Worm (Caenorhabditis elegans) whole organism, L4/young adult: Measurements from ENCODE around the gene B0222.11.

Source experiments
- W03F9.2 ChIP-seq: fragments of 150-350 bp; optimal IDR thresholded peaks from 2 replicates; lab custom pipeline; 2014; ENCODE audit warnings: missing biosample characterization, missing genetic modification characterization
- dao-5 ChIP-seq: sonication (generic microtip); optimal IDR thresholded peaks from 2 replicates; lab custom pipeline; 2016; ENCODE audit warnings: missing genotype, missing genetic modification characterization, moderate library complexity, missing compliant biosample characterization
- him-1 ChIP-seq: sonication (generic microtip); optimal IDR thresholded peaks from 2 replicates; lab custom pipeline; 2016; ENCODE audit warnings: missing genotype, missing genetic modification reagents, missing genetic modification characterization, missing compliant biosample characterization

Gene B0222.11

DNA sequence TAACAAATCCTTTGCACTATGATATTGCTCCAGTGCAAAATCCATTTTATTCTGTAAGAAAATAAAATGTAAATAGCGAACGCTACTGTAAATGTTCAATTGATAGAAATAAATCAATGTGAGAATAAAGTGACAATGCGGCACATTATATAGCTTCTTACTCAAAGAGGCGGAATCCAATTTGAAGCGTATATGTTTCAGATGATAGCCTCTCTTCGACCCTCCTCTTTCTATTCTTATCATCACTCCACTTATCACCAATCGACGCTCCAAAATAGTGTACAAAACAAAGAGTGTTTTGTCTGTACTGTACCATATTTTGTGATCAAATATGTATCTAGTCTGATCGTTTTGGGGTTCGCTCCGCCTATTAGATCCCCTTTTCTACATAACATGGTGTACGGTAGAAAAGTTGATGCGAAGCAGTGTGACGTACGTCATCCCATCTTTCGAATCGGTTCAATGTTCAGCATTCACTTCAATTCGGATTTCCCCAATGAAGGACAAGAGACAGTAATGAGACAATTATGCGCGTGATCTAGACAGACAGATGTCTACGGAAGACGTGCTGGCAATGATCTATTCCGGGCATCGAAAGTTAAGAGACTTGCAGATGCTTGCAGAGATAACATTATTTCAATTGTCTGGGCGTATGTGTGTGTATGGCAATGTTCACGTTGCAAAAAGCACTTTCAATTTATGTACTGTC, 21.0 kb downstream of the B0222.11 start, which contains the start of gene spl-2:
spl-2 (minus strand) TSS at position 51 of the 709 bp plus-strand sequence.
- TF ChIP-seq dao-5 = no peak
- no peak for TF ChIP-seq W03F9.2 (tag; lab: Kevin White, UChicago)
- no peak for TF ChIP-seq him-1 (tag; lab: Kevin White, UChicago)

ce11 chrV:9146196-9146595, 21.8 kb downstream of the B0222.11 start:
- no peak for TF ChIP-seq him-1 (tag; lab: Kevin White, UChicago)
- no peak for TF ChIP-seq dao-5
- TF ChIP-seq W03F9.2 (tag; lab: Kevin White, UChicago) = no peak

DNA sequence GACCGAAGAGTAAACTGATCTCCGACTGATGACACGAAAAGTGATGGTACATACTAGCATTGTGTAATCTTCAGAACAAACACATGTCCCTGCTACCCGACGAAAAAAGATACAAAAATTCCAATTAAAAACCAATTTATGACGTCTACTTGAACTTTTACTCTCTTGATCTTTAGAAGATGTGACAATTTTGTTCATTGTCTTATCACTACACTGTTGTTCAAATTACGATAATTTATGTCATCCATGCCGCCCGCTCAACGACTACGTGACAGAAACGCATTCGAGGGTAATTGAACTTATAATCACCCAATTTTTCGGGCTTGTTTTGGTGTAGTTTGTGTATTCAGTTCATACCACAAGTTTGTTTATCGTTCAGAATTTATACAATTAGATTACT, 24.1 kb downstream of the B0222.11 start:
- TF ChIP-seq him-1 (tag; lab: Kevin White, UChicago) = no peak

- TF ChIP-seq W03F9.2 (tag; lab: Kevin White, UChicago) (no peak), him-1 (tag; lab: Kevin White, UChicago) (no peak), dao-5 (no peak)
Measured at ce11 chrV:9141297-9141696, 26.7 kb downstream of the B0222.11 start, which contains the start of gene pitr-3. TSS of gene pitr-3 (minus strand) at chrV:9141397.

ce11 chrV:9137618-9138017, 30.4 kb downstream of the B0222.11 start, which contains the start of gene pitr-2:
TSS of gene pitr-2 (minus strand) at chrV:9137718.
- TF ChIP-seq him-1 (tag; lab: Kevin White, UChicago) (no peak), dao-5 (no peak), W03F9.2 (tag; lab: Kevin White, UChicago) (no peak)

DNA sequence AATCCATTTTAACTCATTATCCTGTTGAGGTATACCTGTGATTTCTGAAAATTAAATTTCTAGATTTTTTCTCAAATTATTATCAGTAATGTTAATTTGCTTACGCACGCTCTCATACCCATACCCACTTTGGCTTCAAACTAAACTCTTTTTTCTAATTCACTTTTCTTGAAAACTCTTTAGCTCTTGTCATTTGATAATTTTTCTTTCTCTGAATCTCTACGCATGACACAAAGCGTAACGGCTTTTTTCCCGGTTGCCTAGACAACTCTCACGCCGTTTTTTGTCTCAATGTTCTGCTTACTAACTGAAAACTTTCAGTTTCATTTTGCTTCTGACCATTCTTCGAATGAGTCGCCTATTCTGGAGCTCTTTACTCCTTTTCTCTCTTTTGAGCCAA, 34.0 kb downstream of the B0222.11 start, which contains the start of gene B0222.1:
B0222.1 (plus strand) TSS at position 306 of the 400 bp plus-strand sequence.
- TF ChIP-seq him-1 (tag; lab: Kevin White, UChicago) = no peak
- no peak for TF ChIP-seq W03F9.2 (tag; lab: Kevin White, UChicago)
- TF ChIP-seq dao-5 = no peak

- no peak for TF ChIP-seq dao-5
- TF ChIP-seq W03F9.2 (tag; lab: Kevin White, UChicago) = no peak
- TF ChIP-seq him-1 (tag; lab: Kevin White, UChicago) = no peak
Measured at ce11 chrV:9132043-9132442, 35.9 kb downstream of the B0222.11 start, which contains the start of gene F21C10.1. TSS of gene F21C10.1 (plus strand) at chrV:9132343.

ce11 chrV:9130766-9131165, 37.2 kb downstream of the B0222.11 start, which contains the start of gene F21C10.19:
TSS of gene F21C10.19 (plus strand) at chrV:9131066.
- TF ChIP-seq him-1 (tag; lab: Kevin White, UChicago) (no peak), dao-5 (no peak)

DNA sequence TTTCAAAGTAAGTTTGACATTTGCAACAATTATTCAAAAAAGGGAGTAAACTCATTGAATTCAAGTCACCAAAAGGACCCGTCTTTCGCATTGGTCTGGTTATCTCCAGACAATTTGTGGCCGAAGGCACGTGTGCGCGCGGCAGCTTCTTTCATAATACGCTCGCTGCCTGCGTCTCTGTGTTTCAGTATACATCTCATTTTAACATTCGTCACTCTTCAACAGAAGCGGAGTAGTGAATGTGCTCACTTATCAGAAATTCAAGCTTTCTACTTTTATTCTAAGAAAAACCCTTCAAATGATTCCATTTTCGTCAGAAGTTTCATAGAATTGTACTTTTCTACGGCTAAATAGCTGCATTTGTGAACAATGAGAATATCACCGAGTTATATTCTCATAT, 39.4 kb downstream of the B0222.11 start:
- TF ChIP-seq W03F9.2 (tag; lab: Kevin White, UChicago) (no peak), dao-5 (no peak), him-1 (tag; lab: Kevin White, UChicago) (peak; percentile 36)

DNA sequence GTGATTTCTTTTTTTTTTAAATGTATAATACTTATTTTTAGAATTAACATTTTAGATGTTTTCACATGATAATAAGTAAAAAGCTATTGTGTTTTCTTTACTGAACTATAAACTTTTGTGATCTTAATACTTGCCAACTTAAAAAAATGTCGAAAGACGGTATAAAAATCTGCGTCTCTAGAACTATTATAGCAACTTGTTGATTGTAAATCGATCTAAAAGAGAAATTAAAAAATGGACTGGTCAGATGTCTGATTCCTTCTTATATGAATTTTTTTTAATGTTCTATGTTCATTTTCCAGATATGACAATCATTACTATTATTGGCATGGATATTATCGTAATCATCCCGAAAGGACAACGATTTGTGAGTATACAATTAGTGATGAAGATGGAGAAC, 40.2 kb downstream of the B0222.11 start, which contains the start of gene F21C10.3:
F21C10.3 (plus strand) TSS at position 301 of the 400 bp plus-strand sequence.
- no peak for TF ChIP-seq dao-5
- TF ChIP-seq W03F9.2 (tag; lab: Kevin White, UChicago) = no peak
- TF ChIP-seq him-1 (tag; lab: Kevin White, UChicago) = no peak

DNA sequence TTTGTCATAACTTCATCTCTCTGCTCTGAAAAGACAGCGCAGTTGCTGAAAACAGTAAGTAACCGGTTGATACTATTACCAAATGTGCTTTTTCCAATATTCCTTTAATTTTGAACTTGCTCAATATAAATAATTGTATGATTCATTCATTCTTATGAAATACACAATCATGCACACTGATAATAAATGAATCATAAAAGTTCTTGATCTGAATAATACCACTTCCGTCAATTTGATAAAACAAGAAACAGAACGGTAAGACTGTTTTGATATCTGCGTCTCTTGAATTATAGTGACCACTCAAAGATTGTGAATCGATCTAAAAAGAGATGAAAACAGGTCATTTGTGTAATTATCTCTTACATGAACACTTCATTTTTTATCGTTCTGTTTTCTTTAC, 41.7 kb downstream of the B0222.11 start, which contains the start of gene F21C10.4:
F21C10.4 (plus strand) TSS at position 301 of the 400 bp plus-strand sequence.
- TF ChIP-seq W03F9.2 (tag; lab: Kevin White, UChicago) = no peak
- TF ChIP-seq him-1 (tag; lab: Kevin White, UChicago) = no peak
- TF ChIP-seq dao-5 = no peak

- TF ChIP-seq dao-5 (no peak), him-1 (tag; lab: Kevin White, UChicago) (no peak), W03F9.2 (tag; lab: Kevin White, UChicago) (no peak)
Measured at ce11 chrV:9125345-9125744, 42.6 kb downstream of the B0222.11 start, which contains the start of gene F21C10.5. TSS of gene F21C10.5 (plus strand) at chrV:9125645.

ce11 chrV:9124180-9124579, 43.8 kb downstream of the B0222.11 start, which contains the start of gene F21C10.6:
TSS of gene F21C10.6 (plus strand) at chrV:9124480.
- TF ChIP-seq dao-5 (no peak), him-1 (tag; lab: Kevin White, UChicago) (no peak), W03F9.2 (tag; lab: Kevin White, UChicago) (no peak)

DNA sequence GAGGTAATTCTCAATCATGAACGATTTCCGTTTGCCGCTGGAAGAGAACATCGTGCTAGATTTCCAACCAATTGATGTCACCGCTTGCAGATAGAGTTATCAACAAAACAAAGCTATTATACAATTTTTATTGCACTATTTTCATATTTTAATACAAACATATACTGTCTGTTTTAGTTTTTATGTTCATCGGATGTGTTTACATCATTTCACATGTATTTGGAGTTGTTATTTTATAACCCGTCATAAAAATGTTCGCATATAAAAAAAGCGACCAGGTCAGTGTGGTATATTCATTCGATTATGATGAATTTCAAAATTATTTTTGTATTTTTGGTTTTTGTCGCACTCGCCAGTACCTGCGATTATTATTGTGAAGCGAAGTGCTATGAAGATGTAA, 44.8 kb downstream of the B0222.11 start, which contains the start of gene F21C10.11:
F21C10.11 (plus strand) TSS at position 301 of the 400 bp plus-strand sequence.
- TF ChIP-seq dao-5 (no peak), him-1 (tag; lab: Kevin White, UChicago) (no peak), W03F9.2 (tag; lab: Kevin White, UChicago) (no peak)
